Worm (Caenorhabditis elegans): ENCODE measurements around the gene fbxa-148.

The fbxa-148 gene

DNA sequence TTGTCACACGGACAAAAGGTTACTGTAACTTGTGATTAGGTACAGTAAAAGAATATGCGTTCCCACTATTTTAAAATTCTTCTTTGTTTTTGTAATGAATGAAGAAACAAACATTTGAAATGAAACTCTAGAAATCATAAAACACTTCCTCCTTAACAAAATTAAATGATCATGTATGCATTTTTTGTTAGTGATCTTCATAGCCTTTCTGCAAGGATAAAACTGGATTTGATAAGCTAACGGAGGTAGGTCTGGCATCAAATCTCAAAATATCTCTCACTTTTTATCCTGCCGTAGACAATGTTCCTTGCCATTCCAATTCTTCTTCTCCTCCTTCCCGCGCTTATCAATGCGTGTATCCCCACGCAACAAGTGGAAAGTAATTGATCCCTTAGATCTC lies 12.7 kb downstream of the fbxa-148 start, which contains the start of gene clec-238:
TSS of gene clec-238 (plus strand) at position 301 of the 400 bp plus-strand sequence.
- no peak for TF ChIP-seq mec-3 (tag; optimal IDR thresholded peaks at IDR 0.05; ENCODE audit: borderline replicate concordance)
- no peak for TF ChIP-seq rnt-1 (tag; optimal IDR thresholded peaks at IDR 0.05)
- no peak for TF ChIP-seq hlh-15 (tag; optimal IDR thresholded peaks at IDR 0.05)
- TF ChIP-seq unc-42 (tag; optimal IDR thresholded peaks at IDR 0.05) = no peak
- no peak for TF ChIP-seq gmeb-2 (tag; optimal IDR thresholded peaks at IDR 0.05)
- no peak for TF ChIP-seq ceh-30 (tag; optimal IDR thresholded peaks at IDR 0.05)
- TF ChIP-seq F13H6.1 (tag; optimal IDR thresholded peaks at IDR 0.05) = no peak

- TF ChIP-seq syd-9 (tag; optimal IDR thresholded peaks at IDR 0.05) (no peak), gmeb-2 (tag; optimal IDR thresholded peaks at IDR 0.05) (no peak)
Observed at ce11 chrV:16954766-16955165, 15.9 kb downstream of the fbxa-148 start, which contains the start of gene srh-206. Gene srh-206 (minus strand): TSS chrV:16954866.

ce11 chrV:16956229-16956628 lies 17.4 kb downstream of the fbxa-148 start, which contains the start of gene clec-239:
Gene clec-239 (plus strand): TSS chrV:16956529.
- TF ChIP-seq hlh-6 (tag; optimal IDR thresholded peaks at IDR 0.05) = no peak
- no peak for TF ChIP-seq ztf-16 (tag; optimal IDR thresholded peaks at IDR 0.05)
- no peak for TF ChIP-seq pha-4 (tag; optimal IDR thresholded peaks at IDR 0.05)
- TF ChIP-seq ceh-34 (tag; optimal IDR thresholded peaks at IDR 0.05) = no peak

- peak; percentile 84 for TF ChIP-seq nfya-1 (tag; optimal IDR thresholded peaks at IDR 0.05)
- no peak for TF ChIP-seq unc-86 (tag; optimal IDR thresholded peaks at IDR 0.05)
Observed at ce11 chrV:16958975-16959374, 20.1 kb downstream of the fbxa-148 start.

DNA sequence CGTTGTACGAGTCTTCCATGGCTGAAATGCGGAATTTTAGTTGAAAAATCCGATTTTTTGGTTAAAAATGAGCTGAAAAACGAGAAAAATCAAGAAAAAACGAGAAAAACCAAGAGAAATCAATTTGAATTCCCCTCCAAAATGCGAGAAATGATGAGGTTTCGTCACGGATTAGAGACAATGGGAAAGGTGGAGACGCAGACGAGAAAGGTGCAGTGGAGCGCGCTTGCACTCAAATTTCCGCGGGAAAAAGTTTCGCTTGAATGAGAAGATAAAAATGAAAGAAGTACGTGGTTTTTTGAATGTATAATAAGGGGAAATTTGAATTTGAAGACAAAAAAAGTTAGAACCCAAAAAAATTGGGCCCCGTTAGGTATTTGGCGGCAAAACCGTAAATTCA lies 26.8 kb downstream of the fbxa-148 start, which contains the start of gene efl-1:
TSS of gene efl-1 (minus strand) at position 21 of the 400 bp plus-strand sequence.
- TF ChIP-seq fax-1 (tag; optimal IDR thresholded peaks at IDR 0.05) (no peak), fkh-6 (tag; optimal IDR thresholded peaks at IDR 0.05) (no peak), rnt-1 (tag; optimal IDR thresholded peaks at IDR 0.05) (peak; percentile 78), ceh-19 (GFP tag; optimal IDR thresholded peaks at IDR 0.05) (peak; percentile 34), unc-55 (GFP tag; optimal IDR thresholded peaks at IDR 0.05) (peak; percentile 88), pros-1 (tag; optimal IDR thresholded peaks at IDR 0.05) (peak; percentile 58), pha-2 (tag; optimal IDR thresholded peaks at IDR 0.05) (no peak), ceh-48 (tag; optimal IDR thresholded peaks at IDR 0.05) (peak; percentile 9), ceh-45 (GFP tag; IDR thresholded peaks at IDR 0.05) (no peak), ceh-34 (tag; optimal IDR thresholded peaks at IDR 0.05) (peak; percentile 56), ets-4 (tag; optimal IDR thresholded peaks at IDR 0.05) (peak; percentile 17), C38D4.7 (GFP tag; optimal IDR thresholded peaks at IDR 0.05) (no peak), ref-2 (tag; optimal IDR thresholded peaks at IDR 0.05) (peak; percentile 66), unc-42 (tag; optimal IDR thresholded peaks at IDR 0.05) (peak; percentile 98), ceh-18 (tag; optimal IDR thresholded peaks at IDR 0.05) (peak; percentile 70), dve-1 (tag; optimal IDR thresholded peaks at IDR 0.05) (peak; percentile 57), nhr-11 (tag; optimal IDR thresholded peaks at IDR 0.05) (no peak), pax-1 (tag; optimal IDR thresholded peaks at IDR 0.05) (peak; percentile 94), gmeb-2 (tag; optimal IDR thresholded peaks at IDR 0.05) (no peak), tbx-2 (tag; optimal IDR thresholded peaks at IDR 0.05) (peak; percentile 52), hlh-15 (tag; optimal IDR thresholded peaks at IDR 0.05) (no peak), ceh-9 (tag; optimal IDR thresholded peaks at IDR 0.05) (no peak), ceh-31 (tag; optimal IDR thresholded peaks at IDR 0.05) (peak; percentile 58), pag-3 (tag; optimal IDR thresholded peaks at IDR 0.05; ENCODE audit: borderline replicate concordance) (no peak), nfya-1 (tag; optimal IDR thresholded peaks at IDR 0.05) (peak; percentile 86), ceh-14 (tag; optimal IDR thresholded peaks at IDR 0.05) (peak; percentile 77), K09A11.1 (tag; optimal IDR thresholded peaks at IDR 0.05; ENCODE audit: insufficient read depth) (peak; percentile 21), elt-2 (tag; optimal IDR thresholded peaks at IDR 0.05) (peak; percentile 61), ahr-1 (tag; optimal IDR thresholded peaks at IDR 0.05) (no peak), hlh-30 (tag; optimal IDR thresholded peaks at IDR 0.05; ENCODE audit: insufficient read depth) (peak; percentile 8), pqm-1 (tag; optimal IDR thresholded peaks at IDR 0.05) (peak; percentile 19)
